Worm (Caenorhabditis elegans): ENCODE results near the gene fdgt-2.

fdgt-2 gene

DNA sequence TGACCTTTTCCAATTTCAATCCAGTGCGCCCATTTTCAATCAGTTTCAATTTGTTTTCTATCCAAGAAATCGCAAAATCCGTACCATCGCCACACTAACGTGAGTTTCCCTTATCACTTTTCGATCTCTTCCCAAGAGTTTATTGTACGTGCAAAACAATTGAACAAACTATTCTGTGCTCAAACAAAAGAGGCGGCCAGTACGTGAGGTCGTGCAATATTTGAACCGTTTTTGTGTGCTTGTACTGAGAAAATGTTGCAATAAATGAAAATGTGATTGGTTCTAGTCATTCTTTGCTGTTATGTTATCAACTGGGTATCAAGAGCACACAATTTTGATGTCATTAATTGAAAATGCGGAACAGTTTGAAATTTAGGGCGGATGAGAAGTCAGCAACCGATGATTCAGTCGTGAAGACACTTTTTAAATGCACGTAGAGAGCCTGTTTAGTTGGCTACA is 32.3 kb downstream of the fdgt-2 start, which contains the start of gene F22B5.4:
F22B5.4 (plus strand) TSS at position 51 of the 459 bp plus-strand sequence.
- TF ChIP-seq egl-18 (GFP tag; IDR thresholded peaks at IDR 0.05) (no peak), aptf-2 (GFP tag; conservative IDR thresholded peaks at IDR 0.05) (no peak), T26A5.8 (tag; optimal IDR thresholded peaks at IDR 0.05) (no peak), madf-8 (GFP tag; conservative IDR thresholded peaks at IDR 0.05) (no peak), attf-6 (GFP tag; IDR thresholded peaks at IDR 0.05) (no peak), hsf-1 (GFP tag; IDR thresholded peaks at IDR 0.05) (no peak), let-526 (GFP tag; IDR thresholded peaks at IDR 0.05) (no peak), Y95B8A.8 (GFP tag; IDR thresholded peaks at IDR 0.05) (no peak), fkh-3 (tag; optimal IDR thresholded peaks at IDR 0.05) (no peak), ets-4 (GFP tag; optimal IDR thresholded peaks at IDR 0.05) (no peak), lag-1 (GFP tag; IDR thresholded peaks at IDR 0.05) (no peak), lsl-1 (GFP tag; optimal IDR thresholded peaks at IDR 0.05) (no peak), hlh-26 (GFP tag; conservative IDR thresholded peaks at IDR 0.05) (no peak), hmg-20 (GFP tag; IDR thresholded peaks at IDR 0.05) (no peak)

DNA sequence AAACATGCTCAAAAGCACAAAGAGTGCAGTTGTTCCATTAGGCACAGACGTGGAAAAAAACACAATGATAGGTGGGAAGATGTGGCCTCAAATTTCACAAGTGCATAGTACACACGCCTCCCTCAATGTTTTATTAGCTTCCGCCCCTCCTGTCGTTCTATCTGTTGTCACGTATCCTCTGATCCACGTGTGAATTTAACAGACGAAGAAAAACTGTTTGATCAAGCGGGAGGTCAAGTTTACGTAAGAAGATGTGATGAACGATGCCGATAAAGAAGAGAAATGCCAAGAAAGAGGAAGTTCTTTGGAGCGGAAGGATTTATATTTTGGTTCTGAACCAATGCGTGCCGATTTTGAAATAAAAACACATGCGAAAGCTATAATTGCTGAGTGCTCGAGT is 33.3 kb downstream of the fdgt-2 start:
- TF ChIP-seq repo-1 (tag; optimal IDR thresholded peaks at IDR 0.05) (no peak), ceh-100 (GFP tag; IDR thresholded peaks at IDR 0.05) (no peak), ekl-4 (GFP tag; IDR thresholded peaks at IDR 0.05) (no peak), F39B2.1 (GFP tag; IDR thresholded peaks at IDR 0.05) (no peak), atf-7 (tag; optimal IDR thresholded peaks at IDR 0.05) (no peak), pbrm-1 (GFP tag; IDR thresholded peaks at IDR 0.05) (no peak), K11D2.4 (GFP tag; IDR thresholded peaks at IDR 0.05) (no peak)

DNA sequence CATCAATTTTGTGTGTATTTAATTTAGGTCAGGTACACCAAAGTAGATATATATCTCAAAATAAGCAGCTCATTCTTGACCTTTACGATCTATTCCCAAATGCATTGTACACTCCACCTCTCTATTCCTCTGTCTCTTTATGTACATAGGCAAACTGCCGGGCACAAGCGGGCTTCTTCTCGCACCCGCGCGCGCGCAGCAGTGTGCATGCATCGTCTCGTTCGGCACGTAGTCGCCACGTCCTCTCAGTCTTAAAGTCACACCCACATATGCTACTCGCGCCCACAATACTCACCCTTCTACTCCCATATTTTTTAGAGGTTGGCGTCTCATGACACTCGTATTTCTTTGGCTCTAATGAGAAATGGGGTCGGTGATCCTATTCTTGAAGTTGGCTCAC is 34.0 kb downstream of the fdgt-2 start:
- TF ChIP-seq F33H1.4 (GFP tag; IDR thresholded peaks at IDR 0.05) (no peak), hmg-20 (GFP tag; IDR thresholded peaks at IDR 0.05) (no peak), aptf-2 (GFP tag; conservative IDR thresholded peaks at IDR 0.05) (no peak), F57A8.1 (GFP tag; optimal IDR thresholded peaks at IDR 0.05) (no peak), ztf-18 (tag; optimal IDR thresholded peaks at IDR 0.05) (no peak), attf-6 (GFP tag; IDR thresholded peaks at IDR 0.05) (no peak), Y95B8A.8 (GFP tag; IDR thresholded peaks at IDR 0.05) (no peak), mes-4 (tag; optimal IDR thresholded peaks at IDR 0.05) (no peak), snpc-3.4 (tag; optimal IDR thresholded peaks at IDR 0.05) (no peak)

DNA sequence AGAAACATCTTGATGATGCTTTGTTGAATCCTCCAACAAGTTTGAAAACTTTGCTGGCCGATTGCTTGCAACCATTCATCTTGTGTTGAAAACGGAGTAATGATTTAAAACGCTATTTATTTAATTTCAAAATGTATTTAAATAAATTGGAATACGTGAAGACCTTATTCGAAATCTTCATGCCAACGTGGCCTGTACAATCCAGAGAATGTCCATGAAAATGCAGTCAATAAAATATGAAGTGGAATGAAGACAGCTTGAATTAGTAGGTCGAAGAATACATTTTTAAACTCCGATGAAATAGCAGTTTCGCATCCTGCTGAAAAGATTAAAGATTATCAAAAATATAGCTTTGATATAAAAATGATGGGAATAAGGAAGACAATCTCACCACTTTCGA is 37.1 kb downstream of the fdgt-2 start, which contains the start of gene F22B5.5:
F22B5.5 (minus strand) TSS at position 101 of the 400 bp plus-strand sequence.
- TF ChIP-seq dpff-1 (tag; optimal IDR thresholded peaks at IDR 0.05) (no peak), ceh-40 (GFP tag; IDR thresholded peaks at IDR 0.05) (no peak), lin-40 (tag; optimal IDR thresholded peaks at IDR 0.05) (no peak), Y67H2A.10 (GFP tag; conservative IDR thresholded peaks at IDR 0.05) (no peak), gei-17 (GFP tag; optimal IDR thresholded peaks at IDR 0.05) (no peak), lsy-27 (tag; optimal IDR thresholded peaks at IDR 0.05; ENCODE audit: borderline replicate concordance, insufficient read depth) (no peak)

DNA sequence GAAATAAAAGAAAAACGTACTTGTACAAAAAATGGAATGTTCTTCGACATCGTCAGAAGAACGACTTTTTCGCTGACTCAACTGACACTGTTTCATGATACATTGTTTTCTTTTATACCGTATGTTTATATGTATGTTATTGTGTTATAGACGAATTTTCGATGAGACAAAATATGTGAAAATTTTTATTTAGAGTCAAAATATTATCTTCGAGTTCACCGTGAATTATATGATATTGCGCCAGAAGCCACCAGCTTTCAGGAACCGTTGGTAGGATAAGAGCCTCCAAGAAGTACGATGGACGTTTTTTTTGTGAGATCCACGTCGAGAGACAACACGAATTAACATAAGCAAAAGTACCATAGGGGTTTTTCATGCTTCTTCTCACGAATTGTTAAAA is 38.7 kb downstream of the fdgt-2 start, which contains the start of gene F22B5.6:
F22B5.6 (minus strand) TSS at position 101 of the 400 bp plus-strand sequence.
- TF ChIP-seq egrh-3 (GFP tag; IDR thresholded peaks at IDR 0.05) (no peak), lin-40 (tag; optimal IDR thresholded peaks at IDR 0.05) (no peak), mxl-1 (tag; optimal IDR thresholded peaks at IDR 0.05) (no peak), egl-18 (GFP tag; IDR thresholded peaks at IDR 0.05) (no peak), rpc-1 (optimal IDR thresholded peaks at IDR 0.05) (no peak), rpc-1 (tag; optimal IDR thresholded peaks at IDR 0.05) (no peak), ZK185.1 (tag; optimal IDR thresholded peaks at IDR 0.05; ENCODE audit: poor library complexity, severe bottlenecking) (no peak), let-526 (GFP tag; IDR thresholded peaks at IDR 0.05) (no peak)

All from whole organism, young adult.